Fruit fly (Drosophila melanogaster) whole organism, embryonic: ENCODE results near the gene Veneno.

Experiments
- Bteb2 ChIP-seq: fragments of 200-800 bp; sonication (Bioruptor generic); optimal IDR thresholded peaks from 2 replicates; lab custom pipeline; 2016; ENCODE audit warnings: missing biosample characterization, missing genetic modification characterization
- CG14050 ChIP-seq: fragments of 200-800 bp; sonication (Bioruptor generic); IDR thresholded peaks from 3 replicates; pipeline ENCODE4 v1.3.6; 2022; ENCODE audit warnings: missing biosample characterization, missing genetic modification characterization
- Med ChIP-seq: fragments of 200-800 bp; sonication (Bioruptor generic); peaks from one replicate; lab custom pipeline; 2016; ENCODE audit warnings: missing biosample characterization, missing genetic modification characterization, mild to moderate bottlenecking, inconsistent platforms, moderate library complexity
- Sox100B ChIP-seq: fragments of 200-800 bp; sonication (Bioruptor generic); optimal IDR thresholded peaks from 3 replicates; lab custom pipeline; 2018; ENCODE audit warnings: missing biosample characterization, mild to moderate bottlenecking, missing genetic modification characterization
- Sry-β ChIP-seq: fragments of 200-800 bp; sonication (Bioruptor generic); optimal IDR thresholded peaks from 2 replicates; lab custom pipeline; 2018; ENCODE audit warnings: missing biosample characterization, mild to moderate bottlenecking, missing genetic modification characterization, moderate library complexity
- repo ChIP-seq: fragments of 200-800 bp; sonication (Bioruptor generic); optimal IDR thresholded peaks from 2 replicates; lab custom pipeline; 2016; ENCODE audit warnings: missing biosample characterization, missing genetic modification characterization
- tin ChIP-seq: fragments of 200-800 bp; sonication (Bioruptor generic); optimal IDR thresholded peaks from 3 replicates; lab custom pipeline; 2016; ENCODE audit warnings: missing biosample characterization, missing genetic modification characterization

DNA sequence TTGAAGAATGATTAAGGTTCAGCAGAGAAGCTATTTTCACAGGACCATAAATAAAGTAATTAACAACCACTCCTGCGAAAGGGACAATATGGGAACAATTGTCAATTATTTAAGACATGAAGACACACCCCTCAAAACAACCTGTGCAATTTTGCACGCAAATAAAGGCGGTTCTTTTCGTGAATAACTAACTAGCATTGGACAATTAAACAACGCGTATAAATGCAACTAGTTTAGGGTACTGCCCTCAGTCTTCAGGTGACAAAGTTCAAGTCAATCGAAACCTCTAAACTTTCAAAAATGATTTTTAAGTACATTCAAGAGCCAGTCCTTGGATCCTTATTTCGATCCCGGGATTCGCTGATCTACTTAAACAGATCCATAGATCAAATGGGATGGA lies 40.9 kb downstream of the Veneno start, which contains the start of gene Or85a:
- TF ChIP-seq Sox100B (no peak), Sry-β (GFP tag; lab: Kevin White, UChicago) (no peak), repo (GFP tag; lab: Kevin White, UChicago) (no peak), tin (GFP tag; lab: Kevin White, UChicago) (no peak), Med (GFP tag; lab: Kevin White, UChicago) (no peak), CG14050 (GFP tag; lab: Robert Waterston, UW) (no peak), Bteb2 (no peak)
